Worm (Caenorhabditis elegans): ENCODE measurements around the gene K10D11.2.

- TF ChIP-seq jun-1 (tag; optimal IDR thresholded peaks at IDR 0.05) (no peak), nhr-25 (tag; optimal IDR thresholded peaks at IDR 0.05) (no peak), zag-1 (tag; optimal IDR thresholded peaks at IDR 0.05) (no peak), ztf-4 (tag; optimal IDR thresholded peaks at IDR 0.05) (no peak), nhr-23 (tag; optimal IDR thresholded peaks at IDR 0.05) (no peak), mdl-1 (tag; optimal IDR thresholded peaks at IDR 0.05) (no peak), fkh-10 (GFP tag; optimal IDR thresholded peaks at IDR 0.05) (no peak), ceh-16 (tag; optimal IDR thresholded peaks at IDR 0.05) (no peak)
These were observed 11.5 kb upstream of the K10D11.2 start for ce11 chrIV:12967303-12967702.
